Fruit fly (Drosophila melanogaster) whole organism, prepupa: Measurements from ENCODE around the gene PLCXD.

Source experiments
- CG10669 ChIP-seq: fragments of 200-800 bp; sonication (Bioruptor generic); optimal IDR thresholded peaks from 3 replicates; lab custom pipeline; 2018; ENCODE audit warnings: missing biosample characterization, mild to moderate bottlenecking, missing genetic modification characterization, moderate library complexity
- CG11294 ChIP-seq: fragments of 200-800 bp; sonication (Bioruptor generic); IDR thresholded peaks from 2 replicates; pipeline ENCODE4 v1.3.6; 2022; ENCODE audit warnings: missing biosample characterization, missing genetic modification characterization
- CG15336 ChIP-seq: fragments of 200-800 bp; sonication (Bioruptor generic); IDR thresholded peaks from 2 replicates; pipeline ENCODE4 v1.3.6; 2022; ENCODE audit warnings: missing biosample characterization, missing genetic modification characterization
- CG1621 ChIP-seq: fragments of 200-800 bp; sonication (Bioruptor generic); optimal IDR thresholded peaks from 3 replicates; lab custom pipeline; 2018; ENCODE audit warnings: missing biosample characterization, mild to moderate bottlenecking, missing genetic modification characterization
- CG16779 ChIP-seq: fragments of 200-800 bp; sonication (Bioruptor generic); optimal IDR thresholded peaks from 3 replicates; lab custom pipeline; 2017; ENCODE audit warnings: missing biosample characterization, mild to moderate bottlenecking, missing genetic modification characterization
- CG3032 ChIP-seq: fragments of 200-800 bp; optimal IDR thresholded peaks from 2 replicates; lab custom pipeline; 2019; ENCODE audit warnings: missing biosample characterization, mild to moderate bottlenecking, missing genetic modification characterization, moderate library complexity
- CG31627 ChIP-seq: fragments of 200-800 bp; sonication (Bioruptor generic); optimal IDR thresholded peaks from 3 replicates; lab custom pipeline; 2016; ENCODE audit warnings: missing biosample characterization, missing genetic modification characterization
- CG32006 ChIP-seq: fragments of 200-800 bp; sonication (Bioruptor generic); optimal IDR thresholded peaks from 3 replicates; lab custom pipeline; 2017; ENCODE audit warnings: missing biosample characterization, mild to moderate bottlenecking, missing genetic modification characterization
- CG3919 ChIP-seq: fragments of 200-800 bp; sonication (Bioruptor generic); optimal IDR thresholded peaks from 3 replicates; lab custom pipeline; 2016; ENCODE audit warnings: missing biosample characterization, missing genetic modification characterization
- CG6163 ChIP-seq: fragments of 200-800 bp; sonication (Bioruptor generic); IDR thresholded peaks from 3 replicates; pipeline ENCODE4 v1.3.6; 2022; ENCODE audit warnings: missing biosample characterization, missing genetic modification characterization
- CG6808 ChIP-seq: fragments of 200-800 bp; sonication (Bioruptor generic); optimal IDR thresholded peaks from 3 replicates; lab custom pipeline; 2017; ENCODE audit warnings: missing biosample characterization, missing genetic modification characterization, mild to moderate bottlenecking, moderate library complexity, missing genetic modification reagents
- CG6854 ChIP-seq: fragments of 200-800 bp; sonication (Bioruptor generic); optimal IDR thresholded peaks from 2 replicates; lab custom pipeline; 2017; ENCODE audit warnings: missing biosample characterization, mild to moderate bottlenecking, missing genetic modification characterization
- CG7368 ChIP-seq: fragments of 200-800 bp; sonication (Bioruptor generic); optimal IDR thresholded peaks from 3 replicates; lab custom pipeline; 2016; ENCODE audit warnings: missing biosample characterization, missing genetic modification characterization
- CG8119 ChIP-seq: fragments of 200-800 bp; sonication (Bioruptor generic); IDR thresholded peaks from 3 replicates; pipeline ENCODE4 v1.3.6; 2022; ENCODE audit warnings: missing biosample characterization, missing genetic modification characterization
- CG8319 ChIP-seq: fragments of 200-800 bp; sonication (Bioruptor generic); optimal IDR thresholded peaks from 3 replicates; lab custom pipeline; 2016; ENCODE audit warnings: missing biosample characterization, missing genetic modification characterization
- CG9139 ChIP-seq: fragments of 200-800 bp; sonication (Bioruptor generic); optimal IDR thresholded peaks from 3 replicates; lab custom pipeline; 2017; ENCODE audit warnings: missing biosample characterization, mild to moderate bottlenecking, missing genetic modification characterization
- Eip78C ChIP-seq: fragments of 200-800 bp; sonication (Bioruptor generic); peaks from one replicate; lab custom pipeline; 2016; ENCODE audit warnings: missing biosample characterization, missing genetic modification characterization
- Eip93F ChIP-seq: fragments of 200-800 bp; sonication (Bioruptor generic); optimal IDR thresholded peaks from 2 replicates; lab custom pipeline; 2016; ENCODE audit warnings: missing biosample characterization, mild to moderate bottlenecking, missing genetic modification characterization
- Ets21C ChIP-seq: fragments of 200-800 bp; sonication (Bioruptor generic); optimal IDR thresholded peaks from 3 replicates; lab custom pipeline; 2016; ENCODE audit warnings: missing biosample characterization, missing genetic modification characterization
- Ets96B ChIP-seq: fragments of 200-800 bp; optimal IDR thresholded peaks from 2 replicates; lab custom pipeline; 2019; ENCODE audit warnings: missing biosample characterization, mild to moderate bottlenecking, missing genetic modification characterization, moderate library complexity
- Met ChIP-seq: fragments of 200-800 bp; sonication (Bioruptor generic); optimal IDR thresholded peaks from 3 replicates; lab custom pipeline; 2016; ENCODE audit warnings: missing biosample characterization, missing genetic modification characterization
- Smox ChIP-seq: fragments of 200-800 bp; sonication (Bioruptor generic); optimal IDR thresholded peaks from 3 replicates; lab custom pipeline; 2016; ENCODE audit warnings: missing biosample characterization, missing genetic modification characterization
- Sox102F ChIP-seq: fragments of 200-800 bp; sonication (Bioruptor generic); optimal IDR thresholded peaks from 2 replicates; lab custom pipeline; 2016; ENCODE audit warnings: missing biosample characterization, mild to moderate bottlenecking, missing genetic modification characterization
- Sox14 ChIP-seq: fragments of 200-800 bp; sonication (Bioruptor generic); optimal IDR thresholded peaks from 3 replicates; lab custom pipeline; 2016; ENCODE audit warnings: missing biosample characterization, missing genetic modification characterization
- dac ChIP-seq: fragments of 200-800 bp; sonication (Bioruptor generic); optimal IDR thresholded peaks from 2 replicates; lab custom pipeline; 2017; ENCODE audit warnings: missing biosample characterization, mild to moderate bottlenecking, missing genetic modification characterization
- dsx ChIP-seq: fragments of 200-800 bp; optimal IDR thresholded peaks from 3 replicates; lab custom pipeline; 2019; ENCODE audit warnings: missing biosample characterization, mild to moderate bottlenecking, missing genetic modification characterization, moderate library complexity; ENCODE audit not compliant: poor library complexity, severe bottlenecking
- fd59A ChIP-seq: fragments of 200-800 bp; sonication (Bioruptor generic); optimal IDR thresholded peaks from 2 replicates; lab custom pipeline; 2017; ENCODE audit warnings: missing biosample characterization, mild to moderate bottlenecking, missing genetic modification characterization, missing genetic modification reagents
- lz ChIP-seq: fragments of 200-800 bp; sonication (Bioruptor generic); optimal IDR thresholded peaks from 3 replicates; lab custom pipeline; 2016; ENCODE audit warnings: missing biosample characterization, missing genetic modification characterization
- salr ChIP-seq, 2 experiments: fragments of 200-800 bp; sonication (Bioruptor generic); optimal IDR thresholded peaks; 3 replicates each; lab custom pipeline; 2016 to 2018; ENCODE audit warnings: missing biosample characterization in 2 of 2, missing genetic modification characterization in 2 of 2, mild to moderate bottlenecking in 1 of 2
- spab ChIP-seq: fragments of 200-800 bp; sonication (Bioruptor generic); optimal IDR thresholded peaks from 2 replicates; lab custom pipeline; 2017; ENCODE audit warnings: missing biosample characterization, mild to moderate bottlenecking, missing genetic modification characterization, missing genetic modification reagents
- ss ChIP-seq, 2 experiments: fragments of 200-800 bp; sonication (Bioruptor generic); optimal IDR thresholded peaks; 2 replicates in 1 of 2; 3 replicates in 1 of 2; lab custom pipeline; 2017 to 2018; ENCODE audit warnings: mild to moderate bottlenecking in 2 of 2, missing biosample characterization in 2 of 2, missing genetic modification characterization in 2 of 2, moderate library complexity in 1 of 2
- svp ChIP-seq: fragments of 200-800 bp; sonication (Bioruptor generic); peaks from one replicate; lab custom pipeline; 2016; ENCODE audit warnings: missing biosample characterization, missing genetic modification characterization
- vri ChIP-seq: fragments of 200-800 bp; sonication (Bioruptor generic); optimal IDR thresholded peaks from 3 replicates; lab custom pipeline; 2016; ENCODE audit warnings: missing biosample characterization, mild to moderate bottlenecking, missing genetic modification characterization

PLCXD gene

DNA sequence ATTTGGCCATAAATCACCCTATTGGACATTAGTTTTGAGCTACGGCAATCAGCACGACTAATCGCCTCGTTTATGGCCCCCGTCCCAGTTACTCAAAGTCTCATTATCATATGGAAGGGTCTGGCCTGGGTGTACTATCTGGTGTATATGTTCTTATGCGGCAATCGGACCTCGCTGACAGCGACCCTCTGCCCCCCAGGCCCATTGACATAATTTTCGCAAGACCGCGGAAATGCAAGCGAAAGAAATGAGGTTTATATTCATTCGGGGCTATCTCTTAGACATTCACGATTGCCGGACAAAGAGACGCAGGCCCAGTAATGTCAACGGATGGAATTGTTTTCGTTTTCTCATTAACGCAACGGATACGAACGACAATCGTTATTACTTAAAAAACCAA, 20.4 kb upstream of the PLCXD start:
- no peak for TF ChIP-seq ss (GFP tag; optimal IDR thresholded peaks at IDR 0.05; lab: Kevin White, UChicago)
- TF ChIP-seq Eip78C = peak; percentile 10
- TF ChIP-seq Smox (GFP tag; lab: Kevin White, UChicago) = no peak
- no peak for TF ChIP-seq CG3919 (GFP tag; lab: Kevin White, UChicago)
- TF ChIP-seq CG16779 (tag; lab: Kevin White, UChicago) = no peak
- no peak for TF ChIP-seq CG1621 (tag; lab: Kevin White, UChicago)
- no peak for TF ChIP-seq salr (GFP tag; optimal IDR thresholded peaks at IDR 0.05; lab: Kevin White, UChicago)
- TF ChIP-seq svp (GFP tag; lab: Kevin White, UChicago) = peak; percentile 99
- peak; percentile 80 for TF ChIP-seq vri (GFP tag; lab: Kevin White, UChicago)
- TF ChIP-seq fd59A (GFP tag; lab: Kevin White, UChicago) = no peak
- peak; percentile 41 for TF ChIP-seq Sox14 (GFP tag; lab: Kevin White, UChicago)
- no peak for TF ChIP-seq CG9139 (GFP tag; lab: Kevin White, UChicago)
- TF ChIP-seq CG7368 (GFP tag; lab: Kevin White, UChicago) = no peak
- no peak for TF ChIP-seq spab (GFP tag; lab: Kevin White, UChicago)

DNA sequence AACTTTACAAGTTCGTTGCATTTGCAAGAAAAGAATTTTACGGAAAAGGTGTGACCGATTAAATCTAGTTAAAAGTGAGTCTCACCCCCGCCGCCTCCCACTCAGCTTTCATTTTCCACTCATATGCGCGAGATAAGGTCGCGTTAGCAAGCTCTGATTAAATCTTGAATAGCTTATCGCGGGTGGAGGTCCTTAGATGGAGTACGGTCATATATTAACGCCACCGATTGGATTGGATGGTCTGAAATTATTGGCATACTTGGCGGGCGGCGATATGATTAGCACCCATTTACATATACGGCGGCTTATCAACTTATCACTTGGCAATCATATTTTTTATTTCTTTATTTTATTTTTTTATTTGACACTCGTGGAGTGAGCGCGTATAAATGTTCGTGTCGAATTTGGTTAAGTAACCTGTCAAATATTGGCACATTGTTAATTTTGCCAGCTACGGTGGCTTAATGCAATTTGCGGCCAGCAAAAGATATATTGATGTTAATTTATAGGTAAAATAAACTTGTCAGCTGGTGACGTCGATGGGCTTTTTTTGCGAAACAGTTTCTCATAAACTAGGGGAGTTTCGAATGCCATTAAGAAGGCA, 19.5 kb upstream of the PLCXD start:
- TF ChIP-seq svp (GFP tag; lab: Kevin White, UChicago) (peak; percentile 84), Sox14 (GFP tag; lab: Kevin White, UChicago) (no peak), vri (GFP tag; lab: Kevin White, UChicago) (peak; percentile 66), fd59A (GFP tag; lab: Kevin White, UChicago) (no peak), dac (GFP tag; lab: Kevin White, UChicago) (no peak), CG15336 (GFP tag; lab: Robert Waterston, UW) (no peak), Eip93F (GFP tag; lab: Kevin White, UChicago) (no peak)

- TF ChIP-seq ss (GFP tag; optimal IDR thresholded peaks at IDR 0.05; lab: Kevin White, UChicago) = no peak
- TF ChIP-seq svp (GFP tag; lab: Kevin White, UChicago) = peak; percentile 25
- TF ChIP-seq vri (GFP tag; lab: Kevin White, UChicago) = peak; percentile 57
- TF ChIP-seq Eip93F (GFP tag; lab: Kevin White, UChicago) = peak; percentile 2
- TF ChIP-seq Smox (GFP tag; lab: Kevin White, UChicago) = no peak
Observed at dm6 chr2L:12030552-12031131, 18.6 kb upstream of the PLCXD start.

- TF ChIP-seq lz (GFP tag; lab: Kevin White, UChicago) (no peak), Met (GFP tag; lab: Kevin White, UChicago) (no peak), CG32006 (GFP tag; lab: Kevin White, UChicago) (no peak), Sox102F (GFP tag; lab: Kevin White, UChicago) (no peak), CG6163 (no peak), fd59A (GFP tag; lab: Kevin White, UChicago) (no peak), CG31627 (GFP tag; lab: Kevin White, UChicago) (no peak), Eip78C (no peak), Ets21C (GFP tag; lab: Kevin White, UChicago) (no peak), Eip93F (GFP tag; lab: Kevin White, UChicago) (no peak), CG11294 (GFP tag; lab: Robert Waterston, UW) (no peak), CG3032 (tag; lab: Kevin White, UChicago) (no peak), CG6854 (GFP tag; lab: Kevin White, UChicago) (no peak), vri (GFP tag; lab: Kevin White, UChicago) (no peak), CG8119 (GFP tag; lab: Robert Waterston, UW) (no peak)
Observed at dm6 chr2L:12033890-12034289, 15.3 kb upstream of the PLCXD start, which contains the start of gene CG18788. Gene CG18788 (plus strand): TSS chr2L:12034190.

DNA sequence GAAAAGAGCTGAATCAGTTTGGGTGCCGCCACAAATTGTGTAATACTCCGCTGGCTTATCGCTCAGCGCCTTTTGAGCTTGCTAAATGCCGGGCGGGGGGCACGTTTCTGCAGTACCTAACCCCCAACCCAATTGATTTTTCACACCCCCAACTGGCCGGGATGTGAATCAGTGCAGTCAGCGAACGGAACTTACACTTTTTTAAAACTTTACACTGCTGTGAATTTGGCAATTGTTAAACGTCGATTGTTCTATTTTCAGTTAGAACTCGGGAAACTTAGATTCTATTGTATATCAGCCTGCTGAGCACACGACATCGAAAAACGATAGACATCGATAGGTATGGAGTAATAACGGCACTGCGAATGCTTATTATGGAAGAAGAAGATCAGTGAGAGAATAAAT, 11.0 kb upstream of the PLCXD start, which contains the start of gene Tom70:
Gene Tom70 (minus strand): TSS at position 335 of the 405 bp plus-strand sequence.
- TF ChIP-seq CG8319 (GFP tag; lab: Kevin White, UChicago) (no peak), fd59A (GFP tag; lab: Kevin White, UChicago) (no peak), CG10669 (no peak), dsx (GFP tag; lab: Kevin White, UChicago) (peak; percentile 25), CG32006 (GFP tag; lab: Kevin White, UChicago) (no peak), Eip78C (no peak), Sox14 (GFP tag; lab: Kevin White, UChicago) (no peak), CG6808 (GFP tag; lab: Kevin White, UChicago) (no peak), vri (GFP tag; lab: Kevin White, UChicago) (peak; percentile 97), Ets96B (tag; lab: Kevin White, UChicago) (no peak)
